Worm (Caenorhabditis elegans) whole organism, L3 larva: ENCODE measurements around the gene rsp-6.

Source experiments
- R02D3.7 ChIP-seq: fragments of 150-350 bp; optimal IDR thresholded peaks from 2 replicates; lab custom pipeline; 2014; ENCODE audit warnings: missing biosample characterization, missing genetic modification characterization
- aly-2 ChIP-seq: fragments of 150-350 bp; optimal IDR thresholded peaks from 2 replicates; lab custom pipeline; 2014; ENCODE audit warnings: missing biosample characterization, missing genetic modification characterization
- ama-1 ChIP-seq: fragments of 150-350 bp; optimal IDR thresholded peaks from 2 replicates; lab custom pipeline; 2018
- ceh-16 ChIP-seq: sonication (generic microtip); optimal IDR thresholded peaks from 2 replicates; lab custom pipeline; 2017; ENCODE audit warnings: missing biosample characterization, missing genetic modification characterization
- ceh-28 ChIP-seq: fragments of 150-350 bp; optimal IDR thresholded peaks from 2 replicates; lab custom pipeline; 2014; ENCODE audit warnings: missing biosample characterization, missing genetic modification reagents, missing genetic modification characterization
- ceh-82 ChIP-seq: fragments of 150-350 bp; optimal IDR thresholded peaks from 2 replicates; lab custom pipeline; 2014; ENCODE audit warnings: missing biosample characterization, missing genetic modification characterization
- ceh-9 ChIP-seq: sonication (generic microtip); optimal IDR thresholded peaks from 2 replicates; lab custom pipeline; 2018; ENCODE audit warnings: missing biosample characterization, missing genetic modification characterization
- daf-12 ChIP-seq: fragments of 150-350 bp; optimal IDR thresholded peaks from 2 replicates; lab custom pipeline; 2014; ENCODE audit warnings: missing biosample characterization, missing genetic modification reagents, missing genetic modification characterization
- egl-5 ChIP-seq: fragments of 150-350 bp; optimal IDR thresholded peaks from 2 replicates; lab custom pipeline; 2017; ENCODE audit warnings: missing biosample characterization, missing genetic modification reagents, missing genetic modification characterization, inconsistent platforms
- elt-1 ChIP-seq: fragments of 150-350 bp; optimal IDR thresholded peaks from 2 replicates; lab custom pipeline; 2014; ENCODE audit warnings: missing biosample characterization, missing genetic modification characterization
- elt-2 ChIP-seq: sonication (generic microtip); optimal IDR thresholded peaks from 2 replicates; lab custom pipeline; 2016; ENCODE audit warnings: missing genetic modification reagents, mild to moderate bottlenecking, missing genetic modification characterization, missing compliant biosample characterization
- elt-3 ChIP-seq, 3 experiments: fragments of 150-350 bp in 1 of 3; sonication (generic microtip) in 2 of 3; optimal IDR thresholded peaks; 2 replicates in 2 of 3; 4 replicates in 1 of 3; lab custom pipeline; 2014 to 2017; ENCODE audit warnings: missing biosample characterization in 3 of 3, missing genetic modification characterization in 3 of 3
- eor-1 ChIP-seq, 2 experiments: fragments of 150-350 bp; optimal IDR thresholded peaks; 2 replicates each; lab custom pipeline; 2014 to 2018; ENCODE audit warnings: missing biosample characterization in 2 of 2, missing genetic modification characterization in 2 of 2
- fkh-10 ChIP-seq: sonication (generic microtip); optimal IDR thresholded peaks from 2 replicates; lab custom pipeline; 2017; ENCODE audit warnings: missing biosample characterization, missing genetic modification reagents, missing genetic modification characterization
- fkh-2 ChIP-seq: fragments of 150-350 bp; optimal IDR thresholded peaks from 2 replicates; lab custom pipeline; 2014; ENCODE audit warnings: missing biosample characterization, missing genetic modification reagents, missing genetic modification characterization
- fos-1 ChIP-seq: fragments of 150-350 bp; optimal IDR thresholded peaks from 2 replicates; lab custom pipeline; 2014; ENCODE audit warnings: missing biosample characterization, missing genetic modification characterization
- jun-1 ChIP-seq: fragments of 150-350 bp; optimal IDR thresholded peaks from 2 replicates; lab custom pipeline; 2014; ENCODE audit warnings: missing biosample characterization, missing genetic modification reagents, missing genetic modification characterization
- lin-15B ChIP-seq: fragments of 150-350 bp; optimal IDR thresholded peaks from 2 replicates; lab custom pipeline; 2014; ENCODE audit warnings: missing biosample characterization, missing genetic modification characterization
- mml-1 ChIP-seq: fragments of 150-350 bp; sonication (generic microtip); optimal IDR thresholded peaks from 3 replicates; lab custom pipeline; 2014; ENCODE audit warnings: missing biosample characterization, missing genetic modification characterization
- nfya-1 ChIP-seq: sonication (generic microtip); optimal IDR thresholded peaks from 2 replicates; lab custom pipeline; 2017; ENCODE audit warnings: missing genetic modification characterization, mild to moderate bottlenecking, missing compliant biosample characterization, antibody characterized with exemption, moderate library complexity; ENCODE audit not compliant: insufficient read depth
- nhr-12 ChIP-seq: fragments of 150-350 bp; optimal IDR thresholded peaks from 2 replicates; lab custom pipeline; 2014; ENCODE audit warnings: missing biosample characterization, missing genetic modification characterization
- nhr-23 ChIP-seq: fragments of 150-350 bp; optimal IDR thresholded peaks from 2 replicates; lab custom pipeline; 2014; ENCODE audit warnings: missing biosample characterization, missing genetic modification reagents, missing genetic modification characterization
- nhr-237 ChIP-seq: fragments of 150-350 bp; optimal IDR thresholded peaks from 2 replicates; lab custom pipeline; 2014; ENCODE audit warnings: missing biosample characterization, missing genetic modification characterization
- nhr-25 ChIP-seq: sonication (generic microtip); optimal IDR thresholded peaks from 2 replicates; lab custom pipeline; 2017; ENCODE audit warnings: missing biosample characterization, missing genetic modification characterization
- nhr-28 ChIP-seq: fragments of 150-350 bp; optimal IDR thresholded peaks from 2 replicates; lab custom pipeline; 2014; ENCODE audit warnings: missing biosample characterization, missing genetic modification characterization
- nhr-43 ChIP-seq: sonication (generic microtip); optimal IDR thresholded peaks from 2 replicates; lab custom pipeline; 2016; ENCODE audit warnings: mild to moderate bottlenecking, missing genetic modification characterization, missing compliant biosample characterization; ENCODE audit not compliant: poor library complexity, severe bottlenecking
- nhr-67 ChIP-seq: fragments of 150-350 bp; optimal IDR thresholded peaks from 2 replicates; lab custom pipeline; 2014; ENCODE audit warnings: missing biosample characterization, missing genetic modification characterization
- nhr-77 ChIP-seq: fragments of 150-350 bp; optimal IDR thresholded peaks from 2 replicates; lab custom pipeline; 2014; ENCODE audit warnings: missing biosample characterization, missing genetic modification characterization
- pha-4 ChIP-seq: fragments of 150-350 bp; optimal IDR thresholded peaks from 2 replicates; lab custom pipeline; 2014; ENCODE audit warnings: missing biosample characterization, missing genetic modification reagents, missing genetic modification characterization
- pqm-1 ChIP-seq: fragments of 150-350 bp; optimal IDR thresholded peaks from 2 replicates; lab custom pipeline; 2017; ENCODE audit warnings: missing biosample characterization, missing genetic modification characterization, inconsistent platforms
- sea-2 ChIP-seq: fragments of 150-350 bp; sonication (generic microtip); optimal IDR thresholded peaks from 4 replicates; lab custom pipeline; 2014; ENCODE audit warnings: missing biosample characterization, missing genetic modification reagents, missing genetic modification characterization
- skn-1 ChIP-seq: fragments of 150-350 bp; optimal IDR thresholded peaks from 2 replicates; lab custom pipeline; 2014; ENCODE audit warnings: missing biosample characterization, missing genetic modification characterization
- snpc-4 ChIP-seq: fragments of 150-350 bp; optimal IDR thresholded peaks from 2 replicates; lab custom pipeline; 2014; ENCODE audit warnings: missing biosample characterization, missing genetic modification characterization
- unc-39 ChIP-seq: sonication (generic microtip); optimal IDR thresholded peaks from 4 replicates; lab custom pipeline; 2017; ENCODE audit warnings: missing biosample characterization, missing genetic modification characterization
- unc-62 ChIP-seq: fragments of 150-350 bp; sonication (generic microtip); optimal IDR thresholded peaks from 4 replicates; lab custom pipeline; 2014; ENCODE audit warnings: missing biosample characterization, missing genetic modification reagents, missing genetic modification characterization
- ztf-11 ChIP-seq: fragments of 150-350 bp; optimal IDR thresholded peaks from 2 replicates; lab custom pipeline; 2014; ENCODE audit warnings: missing biosample characterization, missing genetic modification characterization
- ztf-4 ChIP-seq: fragments of 150-350 bp; optimal IDR thresholded peaks from 2 replicates; lab custom pipeline; 2014; ENCODE audit warnings: missing biosample characterization, missing genetic modification characterization

The rsp-6 gene

ce11 chrIV:7785506-7786065, 5.4 kb downstream of the rsp-6 start, which contains the start of gene tag-322 (continued):
- no peak for TF ChIP-seq ceh-16
- peak; percentile 40 for TF ChIP-seq skn-1 (tag; lab: Kevin White, UChicago)
- TF ChIP-seq ztf-4 (tag; lab: Kevin White, UChicago) = no peak
- no peak for TF ChIP-seq eor-1 (tag; optimal IDR thresholded peaks at IDR 0.05; lab: Kevin White, UChicago)
- TF ChIP-seq mml-1 (tag; lab: Kevin White, UChicago) = no peak
- no peak for TF ChIP-seq sea-2 (GFP tag; lab: Kevin White, UChicago)
- no peak for TF ChIP-seq ama-1 (lab: Kevin White, UChicago)
- TF ChIP-seq ceh-9 (tag; lab: Kevin White, UChicago) = no peak

ce11 chrIV:7783801-7784411, 7.1 kb downstream of the rsp-6 start, which contains the start of gene tag-321:
TSS of gene tag-321 (minus strand) at chrIV:7783851.
- TF ChIP-seq unc-62 = no peak
- no peak for TF ChIP-seq nhr-28 (tag; lab: Kevin White, UChicago)
- TF ChIP-seq elt-2 (tag; lab: Kevin White, UChicago) = peak; percentile 68
- TF ChIP-seq nhr-67 = no peak
- TF ChIP-seq jun-1 (tag; lab: Kevin White, UChicago) = peak; percentile 6
- no peak for TF ChIP-seq daf-12 (tag; lab: Kevin White, UChicago)
- no peak for TF ChIP-seq ama-1 (lab: Kevin White, UChicago)

- TF ChIP-seq nhr-77 (tag; lab: Kevin White, UChicago) (no peak), elt-2 (tag; lab: Kevin White, UChicago) (peak; percentile 40), pha-4 (tag; lab: Kevin White, UChicago) (peak; percentile 18)
Measured at ce11 chrIV:7782292-7782691, 8.7 kb downstream of the rsp-6 start, which contains the start of gene sec-10. TSS of gene sec-10 (minus strand) at chrIV:7782499.

DNA sequence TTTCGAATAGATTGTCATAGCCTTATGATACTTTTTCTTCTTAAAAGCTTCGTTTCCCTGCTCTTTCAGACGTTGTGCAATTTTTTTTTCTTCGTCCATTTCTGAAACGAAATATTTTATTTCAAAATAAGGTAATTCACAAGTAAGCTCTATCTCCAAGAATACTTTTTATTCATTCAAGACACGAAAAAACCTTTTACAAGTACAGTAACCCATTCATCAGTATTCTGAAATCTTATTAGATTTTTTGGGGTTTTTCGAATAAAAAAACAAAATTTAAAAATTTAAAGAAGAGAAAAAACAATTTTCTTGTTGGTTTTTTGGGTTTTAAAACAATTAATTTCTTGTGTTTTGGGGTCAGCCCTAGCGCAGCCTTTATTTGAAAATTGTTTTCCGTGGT, 12.2 kb downstream of the rsp-6 start, which contains the start of gene rpap-3:
Gene rpap-3, minus strand, starts transcription at position 101 of the 400 bp plus-strand sequence.
- TF ChIP-seq elt-1 = no peak
- TF ChIP-seq fkh-2 (tag; lab: Kevin White, UChicago) = no peak
- no peak for TF ChIP-seq mml-1 (tag; lab: Kevin White, UChicago)
- no peak for TF ChIP-seq jun-1 (tag; lab: Kevin White, UChicago)
- TF ChIP-seq nhr-25 (tag; lab: Kevin White, UChicago) = no peak
- no peak for TF ChIP-seq R02D3.7 (tag; lab: Kevin White, UChicago)
- no peak for TF ChIP-seq ceh-82 (tag; lab: Kevin White, UChicago)
- no peak for TF ChIP-seq fos-1 (tag; lab: Kevin White, UChicago)
- no peak for TF ChIP-seq nhr-43 (tag; lab: Kevin White, UChicago)
- TF ChIP-seq egl-5 (tag; lab: Kevin White, UChicago) = no peak
- no peak for TF ChIP-seq ceh-16
- TF ChIP-seq pha-4 (tag; lab: Kevin White, UChicago) = no peak
- no peak for TF ChIP-seq eor-1 (tag; optimal IDR thresholded peaks at IDR 0.05; lab: Kevin White, UChicago)
- TF ChIP-seq, all 47 proteins: peak for 0

ce11 chrIV:7775725-7776124, 15.3 kb downstream of the rsp-6 start, which contains the start of gene swd-2.1:
TSS of gene swd-2.1 (plus strand) at chrIV:7776025.
- no peak for TF ChIP-seq aly-2 (tag; lab: Kevin White, UChicago)
- TF ChIP-seq nhr-67 = no peak
- TF ChIP-seq jun-1 (tag; lab: Kevin White, UChicago) = no peak
- TF ChIP-seq ama-1 (lab: Kevin White, UChicago) = no peak

DNA sequence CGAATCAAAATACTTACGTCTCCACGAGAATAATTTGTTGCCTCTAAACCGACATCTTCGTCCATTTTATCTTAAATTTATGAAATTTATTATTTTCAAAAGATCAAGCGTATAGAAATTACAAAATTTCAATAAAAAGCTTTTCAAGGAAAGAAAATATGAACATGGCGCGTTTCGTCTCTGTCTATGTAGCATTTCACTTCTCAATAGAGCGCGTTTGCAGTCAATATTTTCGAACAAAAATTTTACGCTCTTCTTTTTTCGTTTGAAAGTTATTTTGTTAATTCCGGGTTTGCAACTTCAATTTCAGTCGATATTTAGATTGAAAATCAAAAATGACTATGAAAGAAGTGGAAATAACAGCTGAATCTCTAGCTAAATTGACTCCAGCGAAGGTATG, 16.8 kb downstream of the rsp-6 start, which contains the start of the genes hcf-1 and swd-2.2:
Gene hcf-1, minus strand, starts transcription at position 70 of the 400 bp plus-strand sequence.
Gene swd-2.2, plus strand, starts transcription at position 206 of the 400 bp plus-strand sequence.
- TF ChIP-seq pha-4 (tag; lab: Kevin White, UChicago) = peak; percentile 72
- TF ChIP-seq fos-1 (tag; lab: Kevin White, UChicago) = no peak
- TF ChIP-seq nhr-237 (tag; lab: Kevin White, UChicago) = no peak
- no peak for TF ChIP-seq ztf-11
- TF ChIP-seq fkh-10 (GFP tag; lab: Kevin White, UChicago) = no peak
- no peak for TF ChIP-seq pqm-1 (tag; lab: Kevin White, UChicago)
- TF ChIP-seq unc-62 = no peak
- TF ChIP-seq ceh-16 = no peak
- TF ChIP-seq snpc-4 = peak; percentile 13
- no peak for TF ChIP-seq fkh-2 (tag; lab: Kevin White, UChicago)
- peak; percentile 75 for TF ChIP-seq lin-15B (tag; lab: Kevin White, UChicago)
- TF ChIP-seq ceh-9 (tag; lab: Kevin White, UChicago) = no peak
- TF ChIP-seq nhr-43 (tag; lab: Kevin White, UChicago) = no peak
- TF ChIP-seq ceh-82 (tag; lab: Kevin White, UChicago) = no peak
- TF ChIP-seq aly-2 (tag; lab: Kevin White, UChicago) = no peak
- TF ChIP-seq nfya-1 = no peak
- no peak for TF ChIP-seq nhr-28 (tag; lab: Kevin White, UChicago)
- TF ChIP-seq nhr-23 (tag; lab: Kevin White, UChicago) = peak; percentile 28
- TF ChIP-seq ztf-4 (tag; lab: Kevin White, UChicago) = no peak
- TF ChIP-seq elt-3 (tag; optimal IDR thresholded peaks at IDR 0.05; lab: Kevin White, UChicago) = no peak
- no peak for TF ChIP-seq jun-1 (tag; lab: Kevin White, UChicago)
- peak; percentile 5 for TF ChIP-seq R02D3.7 (tag; lab: Kevin White, UChicago)
- no peak for TF ChIP-seq unc-39
- TF ChIP-seq ceh-28 (tag; lab: Kevin White, UChicago) = no peak
- no peak for TF ChIP-seq nhr-12 (tag; lab: Kevin White, UChicago)
- no peak for TF ChIP-seq daf-12 (tag; lab: Kevin White, UChicago)
- no peak for TF ChIP-seq nhr-67
- peak; percentile 3 for TF ChIP-seq elt-2 (tag; lab: Kevin White, UChicago)
